Worm (Caenorhabditis elegans) whole organism, late embryonic: ENCODE measurements around the gene flp-15.

Experiments used
- C08G9.2 ChIP-seq: sonication (generic microtip); optimal IDR thresholded peaks from 2 replicates; lab custom pipeline; 2016; ENCODE audit warnings: mild to moderate bottlenecking, missing genetic modification characterization, moderate library complexity, missing compliant biosample characterization
- K02D7.2 ChIP-seq: sonication (generic microtip); optimal IDR thresholded peaks from 2 replicates; lab custom pipeline; 2017; ENCODE audit warnings: mild to moderate bottlenecking, missing genetic modification characterization, missing compliant biosample characterization
- ahr-1 ChIP-seq: sonication (generic microtip); optimal IDR thresholded peaks from 2 replicates; lab custom pipeline; 2016; ENCODE audit warnings: missing genetic modification characterization, missing compliant biosample characterization
- ama-1 ChIP-seq: fragments of 150-350 bp; optimal IDR thresholded peaks from 2 replicates; lab custom pipeline; 2014
- ceh-19 ChIP-seq: fragments of 200-800 bp; sonication (Bioruptor generic); optimal IDR thresholded peaks from 2 replicates; lab custom pipeline; 2018; ENCODE audit warnings: mild to moderate bottlenecking, missing genetic modification characterization, missing compliant biosample characterization
- ceh-2 ChIP-seq: sonication (generic microtip); optimal IDR thresholded peaks from 2 replicates; lab custom pipeline; 2016; ENCODE audit warnings: missing genotype, missing genetic modification characterization, missing compliant biosample characterization
- ceh-30 ChIP-seq: fragments of 150-350 bp; optimal IDR thresholded peaks from 2 replicates; lab custom pipeline; 2014; ENCODE audit warnings: missing biosample characterization, missing genetic modification characterization
- ceh-31 ChIP-seq: sonication (generic microtip); optimal IDR thresholded peaks from 2 replicates; lab custom pipeline; 2016; ENCODE audit warnings: missing genetic modification characterization, missing compliant biosample characterization
- ceh-48 ChIP-seq: sonication (generic microtip); optimal IDR thresholded peaks from 2 replicates; lab custom pipeline; 2016; ENCODE audit warnings: missing genetic modification characterization, inconsistent platforms, missing compliant biosample characterization
- ceh-9 ChIP-seq: sonication (generic microtip); optimal IDR thresholded peaks from 2 replicates; lab custom pipeline; 2016; ENCODE audit warnings: mild to moderate bottlenecking, missing genetic modification characterization, inconsistent platforms, missing compliant biosample characterization
- che-1 ChIP-seq: sonication (generic microtip); optimal IDR thresholded peaks from 2 replicates; lab custom pipeline; 2016; ENCODE audit warnings: mild to moderate bottlenecking, missing genetic modification characterization, missing compliant biosample characterization
- dmd-4 ChIP-seq: sonication (generic microtip); optimal IDR thresholded peaks from 2 replicates; lab custom pipeline; 2016; ENCODE audit warnings: borderline replicate concordance, missing genetic modification characterization, missing compliant biosample characterization
- dve-1 ChIP-seq: sonication (generic microtip); optimal IDR thresholded peaks from 2 replicates; lab custom pipeline; 2017; ENCODE audit warnings: antibody characterized with exemption, mild to moderate bottlenecking, missing genetic modification characterization, missing compliant biosample characterization
- elt-2 ChIP-seq: sonication (generic microtip); optimal IDR thresholded peaks from 2 replicates; lab custom pipeline; 2016; ENCODE audit warnings: missing genetic modification reagents, missing genetic modification characterization, missing compliant biosample characterization
- ets-4 ChIP-seq: sonication (generic microtip); optimal IDR thresholded peaks from 2 replicates; lab custom pipeline; 2016; ENCODE audit warnings: missing genetic modification characterization, missing compliant biosample characterization
- eyg-1 ChIP-seq: sonication (generic microtip); optimal IDR thresholded peaks from 2 replicates; lab custom pipeline; 2016; ENCODE audit warnings: missing genotype, missing genetic modification characterization, missing compliant biosample characterization
- fax-1 ChIP-seq: sonication (generic microtip); optimal IDR thresholded peaks from 2 replicates; lab custom pipeline; 2016; ENCODE audit warnings: missing genotype, missing genetic modification characterization, missing compliant biosample characterization
- hlh-15 ChIP-seq: sonication (generic microtip); optimal IDR thresholded peaks from 2 replicates; lab custom pipeline; 2016; ENCODE audit warnings: missing genetic modification characterization, missing compliant biosample characterization
- hlh-30 ChIP-seq: sonication (generic microtip); optimal IDR thresholded peaks from 2 replicates; lab custom pipeline; 2017; ENCODE audit warnings: antibody characterized with exemption, missing genetic modification characterization, missing compliant biosample characterization; ENCODE audit not compliant: insufficient read depth
- hlh-6 ChIP-seq: sonication (generic microtip); optimal IDR thresholded peaks from 2 replicates; lab custom pipeline; 2016; ENCODE audit warnings: missing genotype, missing genetic modification characterization, missing compliant biosample characterization
- lim-6 ChIP-seq: sonication (generic microtip); optimal IDR thresholded peaks from 2 replicates; lab custom pipeline; 2016; ENCODE audit warnings: missing genetic modification characterization, missing compliant biosample characterization
- lin-11 ChIP-seq: fragments of 200-800 bp; sonication (Bioruptor generic); optimal IDR thresholded peaks from 2 replicates; lab custom pipeline; 2018; ENCODE audit warnings: mild to moderate bottlenecking, missing genetic modification characterization, missing compliant biosample characterization
- madf-2 ChIP-seq: sonication (generic microtip); optimal IDR thresholded peaks from 2 replicates; lab custom pipeline; 2017; ENCODE audit warnings: missing genetic modification characterization, missing compliant biosample characterization
- mec-3 ChIP-seq: sonication (generic microtip); optimal IDR thresholded peaks from 2 replicates; lab custom pipeline; 2016; ENCODE audit warnings: borderline replicate concordance, missing genetic modification characterization, missing compliant biosample characterization
- nfya-1 ChIP-seq: sonication (generic microtip); optimal IDR thresholded peaks from 2 replicates; lab custom pipeline; 2017; ENCODE audit warnings: missing genetic modification characterization, mild to moderate bottlenecking, missing compliant biosample characterization, antibody characterized with exemption, moderate library complexity
- nhr-11 ChIP-seq: fragments of 150-350 bp; optimal IDR thresholded peaks from 2 replicates; lab custom pipeline; 2014; ENCODE audit warnings: missing biosample characterization, missing genetic modification characterization
- pag-3 ChIP-seq: sonication (generic microtip); optimal IDR thresholded peaks from 2 replicates; lab custom pipeline; 2016; ENCODE audit warnings: missing compliant biosample characterization, missing genetic modification characterization, borderline replicate concordance
- pax-1 ChIP-seq: fragments of 150-350 bp; optimal IDR thresholded peaks from 2 replicates; lab custom pipeline; 2014; ENCODE audit warnings: missing biosample characterization, missing genetic modification characterization
- pqm-1 ChIP-seq: sonication (generic microtip); optimal IDR thresholded peaks from 2 replicates; lab custom pipeline; 2016; ENCODE audit warnings: missing genetic modification characterization, missing compliant biosample characterization
- pros-1 ChIP-seq: fragments of 150-350 bp; optimal IDR thresholded peaks from 2 replicates; lab custom pipeline; 2014; ENCODE audit warnings: missing biosample characterization, missing genetic modification reagents, missing genetic modification characterization
- ref-2 ChIP-seq: sonication (generic microtip); optimal IDR thresholded peaks from 2 replicates; lab custom pipeline; 2016; ENCODE audit warnings: missing genetic modification characterization, missing compliant biosample characterization
- sdc-2 ChIP-seq: sonication (generic microtip); optimal IDR thresholded peaks from 2 replicates; lab custom pipeline; 2016; ENCODE audit warnings: missing genotype, missing genetic modification characterization, missing compliant biosample characterization
- sox-2 ChIP-seq: fragments of 200-800 bp; sonication (Bioruptor generic); IDR thresholded peaks from 2 replicates; pipeline ENCODE4 v1.3.6; 2022; ENCODE audit warnings: missing genetic modification reagents, missing genetic modification characterization, missing compliant biosample characterization
- syd-9 ChIP-seq: sonication (generic microtip); optimal IDR thresholded peaks from 2 replicates; lab custom pipeline; 2016; ENCODE audit warnings: mild to moderate bottlenecking, missing genetic modification characterization, moderate library complexity, missing compliant biosample characterization
- tbx-2 ChIP-seq: sonication (generic microtip); optimal IDR thresholded peaks from 2 replicates; lab custom pipeline; 2016; ENCODE audit warnings: missing genetic modification characterization, missing compliant biosample characterization
- ttx-3 ChIP-seq: sonication (generic microtip); optimal IDR thresholded peaks from 2 replicates; lab custom pipeline; 2016; ENCODE audit warnings: missing genetic modification reagents, missing genetic modification characterization, missing compliant biosample characterization
- unc-3 ChIP-seq, 2 experiments: fragments of 200-800 bp in 1 of 2; sonication (Bioruptor generic) in 1 of 2; sonication (generic microtip) in 1 of 2; conservative IDR thresholded peaks in 1 of 2; optimal IDR thresholded peaks in 1 of 2; 2 replicates each; pipeline versions ENCODE4 v1.3.6 to Lab custom; 2016 to 2022; ENCODE audit warnings: missing compliant biosample characterization in 2 of 2, missing genetic modification characterization in 2 of 2, missing genetic modification reagents in 1 of 2
- unc-42 ChIP-seq: sonication (generic microtip); optimal IDR thresholded peaks from 2 replicates; lab custom pipeline; 2016; ENCODE audit warnings: missing genotype, missing genetic modification characterization, missing compliant biosample characterization
- unc-86 ChIP-seq: sonication (generic microtip); optimal IDR thresholded peaks from 2 replicates; lab custom pipeline; 2016; ENCODE audit warnings: missing genetic modification characterization, missing compliant biosample characterization
- zip-5 ChIP-seq: sonication (generic microtip); optimal IDR thresholded peaks from 2 replicates; lab custom pipeline; 2016; ENCODE audit warnings: missing genetic modification characterization, missing compliant biosample characterization
- ztf-16 ChIP-seq: sonication (generic microtip); optimal IDR thresholded peaks from 2 replicates; lab custom pipeline; 2017; ENCODE audit warnings: missing genetic modification characterization, missing compliant biosample characterization

The flp-15 gene

DNA sequence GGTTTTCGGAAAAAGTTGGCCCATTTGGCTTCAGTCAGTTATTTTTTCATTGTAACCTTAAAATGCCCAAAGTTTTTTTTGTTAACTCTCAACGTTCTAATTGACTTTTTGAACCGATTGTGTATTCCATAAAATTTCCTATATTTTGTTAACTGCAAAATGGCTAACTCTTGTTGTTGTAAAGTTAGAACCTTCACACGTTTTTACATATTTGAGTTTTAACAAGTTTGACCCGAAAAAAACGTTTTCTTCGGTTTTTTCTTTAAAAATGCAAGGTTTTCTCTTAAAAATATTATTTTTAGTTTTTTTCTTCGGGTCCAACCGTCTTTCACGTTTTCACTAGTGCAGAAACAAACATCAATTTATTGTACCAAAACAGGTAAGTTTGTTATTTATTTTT is 34.1 kb upstream of the flp-15 start, which contains the start of gene lit-1:
Gene lit-1, plus strand, starts transcription at position 301 of the 400 bp plus-strand sequence.
- no peak for TF ChIP-seq ceh-19 (GFP tag; lab: Kevin White, UChicago)
- TF ChIP-seq unc-86 (tag; lab: Kevin White, UChicago) = no peak
- TF ChIP-seq elt-2 (tag; lab: Kevin White, UChicago) = no peak
- TF ChIP-seq K02D7.2 (tag; lab: Kevin White, UChicago) = no peak
- no peak for TF ChIP-seq ceh-9 (tag; lab: Kevin White, UChicago)

ce11 chrIII:13697822-13698221 is 30.2 kb upstream of the flp-15 start:
- TF ChIP-seq C08G9.2 (tag; lab: Kevin White, UChicago) = peak; percentile 7
- peak; percentile 10 for TF ChIP-seq ceh-31
- TF ChIP-seq ceh-19 (GFP tag; lab: Kevin White, UChicago) = peak; percentile 25
- TF ChIP-seq ceh-2 (tag; lab: Kevin White, UChicago) = peak; percentile 25
- no peak for TF ChIP-seq pag-3 (tag; lab: Kevin White, UChicago)
- no peak for TF ChIP-seq syd-9 (tag; lab: Kevin White, UChicago)
- TF ChIP-seq tbx-2 (tag; lab: Kevin White, UChicago) = peak; percentile 7
- TF ChIP-seq unc-42 (tag; lab: Kevin White, UChicago) = peak; percentile 3
- TF ChIP-seq dmd-4 (tag; lab: Kevin White, UChicago) = no peak
- TF ChIP-seq nfya-1 (tag; lab: Kevin White, UChicago) = peak; percentile 31

- TF ChIP-seq ets-4 (tag; lab: Kevin White, UChicago) (no peak), ama-1 (lab: Kevin White, UChicago) (no peak), pax-1 (tag; lab: Kevin White, UChicago) (no peak), ceh-2 (tag; lab: Kevin White, UChicago) (no peak), ceh-19 (GFP tag; lab: Kevin White, UChicago) (no peak), eyg-1 (no peak), nhr-11 (no peak), ceh-30 (tag; lab: Kevin White, UChicago) (no peak), ahr-1 (tag; lab: Kevin White, UChicago) (no peak)
- TF ChIP-seq, all 69 proteins: peak for 0
Measured at ce11 chrIII:13695588-13695987, 27.9 kb upstream of the flp-15 start.

- TF ChIP-seq dve-1 (tag; lab: Kevin White, UChicago) = peak; percentile 4
- no peak for TF ChIP-seq hlh-15
- peak; percentile 54 for TF ChIP-seq elt-2 (tag; lab: Kevin White, UChicago)
- no peak for TF ChIP-seq hlh-6 (tag; lab: Kevin White, UChicago)
- TF ChIP-seq nfya-1 (tag; lab: Kevin White, UChicago) = peak; percentile 27
- TF ChIP-seq ceh-9 (tag; lab: Kevin White, UChicago) = no peak
- no peak for TF ChIP-seq hlh-30 (tag; lab: Kevin White, UChicago)
Measured at ce11 chrIII:13694048-13694447, 26.4 kb upstream of the flp-15 start.

- TF ChIP-seq lim-6 (tag; lab: Kevin White, UChicago) = no peak
- peak; percentile 9 for TF ChIP-seq ceh-48 (tag; lab: Kevin White, UChicago)
Measured at ce11 chrIII:13693187-13693586, 25.5 kb upstream of the flp-15 start.

DNA sequence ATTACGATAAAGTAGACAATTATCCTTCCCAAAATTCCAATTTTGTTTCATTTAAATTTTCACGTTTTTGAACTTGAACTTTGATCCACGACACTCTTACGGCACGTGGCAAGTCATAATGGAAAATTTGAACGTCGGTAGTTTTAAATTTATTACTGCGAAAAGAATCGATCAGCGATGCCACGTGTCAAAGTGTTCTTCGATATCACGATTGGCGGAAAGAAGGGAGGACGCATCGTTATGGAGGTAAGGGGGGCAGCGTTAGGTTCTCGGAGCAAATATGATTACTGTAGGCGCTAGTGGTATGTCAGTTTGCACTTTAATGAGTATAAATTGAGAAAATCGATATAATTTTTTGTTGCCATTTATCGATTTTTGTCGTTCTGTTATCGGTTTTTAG is 24.9 kb upstream of the flp-15 start, which contains the start of gene cyn-2:
Gene cyn-2, plus strand, starts transcription at position 114 of the 400 bp plus-strand sequence.
- TF ChIP-seq che-1 = no peak
- TF ChIP-seq sdc-2 (tag; lab: Kevin White, UChicago) = no peak
- no peak for TF ChIP-seq pqm-1 (tag; lab: Kevin White, UChicago)
- no peak for TF ChIP-seq sox-2
- no peak for TF ChIP-seq ref-2
- no peak for TF ChIP-seq tbx-2 (tag; lab: Kevin White, UChicago)
- no peak for TF ChIP-seq fax-1 (tag; lab: Kevin White, UChicago)
- TF ChIP-seq lin-11 (tag; lab: Kevin White, UChicago) = no peak
- no peak for TF ChIP-seq ttx-3 (tag; lab: Kevin White, UChicago)
- TF ChIP-seq mec-3 = no peak
- TF ChIP-seq madf-2 (tag; lab: Kevin White, UChicago) = no peak
- TF ChIP-seq ztf-16 (tag; lab: Kevin White, UChicago) = no peak
- no peak for TF ChIP-seq elt-2 (tag; lab: Kevin White, UChicago)
- no peak for TF ChIP-seq pros-1 (tag; lab: Kevin White, UChicago)
- no peak for TF ChIP-seq dve-1 (tag; lab: Kevin White, UChicago)
- TF ChIP-seq ceh-9 (tag; lab: Kevin White, UChicago) = no peak
- no peak for TF ChIP-seq unc-3 (GFP tag; conservative IDR thresholded peaks at IDR 0.05; lab: Robert Waterston, UW)
- no peak for TF ChIP-seq unc-3 (tag; optimal IDR thresholded peaks at IDR 0.05; lab: Kevin White, UChicago)
- TF ChIP-seq zip-5 (tag; lab: Kevin White, UChicago) = no peak
